Worm (Caenorhabditis elegans) whole organism, L4 larva: ENCODE results near the gene srh-252.

Experiments used
- F49E8.2 ChIP-seq: sonication (generic microtip); optimal IDR thresholded peaks from 2 replicates; lab custom pipeline; 2016; ENCODE audit warnings: missing compliant biosample characterization, mild to moderate bottlenecking, missing genetic modification characterization, borderline replicate concordance
- aha-1 ChIP-seq: fragments of 150-350 bp; peaks from one replicate; lab custom pipeline; 2014; ENCODE audit warnings: missing biosample characterization, missing genetic modification characterization
- ama-1 ChIP-seq: fragments of 150-350 bp; optimal IDR thresholded peaks from 2 replicates; lab custom pipeline; 2014; ENCODE audit warnings: inconsistent platforms, mixed read lengths
- fkh-10 ChIP-seq: fragments of 150-350 bp; optimal IDR thresholded peaks from 2 replicates; lab custom pipeline; 2014; ENCODE audit warnings: missing biosample characterization, missing genetic modification reagents, missing genetic modification characterization
- fos-1 ChIP-seq: fragments of 150-350 bp; optimal IDR thresholded peaks from 2 replicates; lab custom pipeline; 2014; ENCODE audit warnings: missing biosample characterization, missing genetic modification characterization
- lin-15B ChIP-seq: fragments of 150-350 bp; sonication (generic microtip); optimal IDR thresholded peaks from 3 replicates; lab custom pipeline; 2014; ENCODE audit warnings: missing biosample characterization, missing genetic modification characterization
- mdl-1 ChIP-seq, 2 experiments: fragments of 150-350 bp in 1 of 2; sonication (generic microtip) in 1 of 2; optimal IDR thresholded peaks; 2 replicates each; lab custom pipeline; 2014 to 2017; ENCODE audit warnings: missing biosample characterization in 2 of 2, missing genetic modification characterization in 2 of 2
- tra-1 ChIP-seq: fragments of 200-800 bp; sonication (Bioruptor generic); IDR thresholded peaks from 2 replicates; pipeline ENCODE4 v1.3.6; 2022; ENCODE audit warnings: missing genetic modification reagents, missing genetic modification characterization, missing compliant biosample characterization
- zag-1 ChIP-seq: fragments of 150-350 bp; optimal IDR thresholded peaks from 2 replicates; lab custom pipeline; 2014; ENCODE audit warnings: missing biosample characterization, missing genetic modification characterization

DNA sequence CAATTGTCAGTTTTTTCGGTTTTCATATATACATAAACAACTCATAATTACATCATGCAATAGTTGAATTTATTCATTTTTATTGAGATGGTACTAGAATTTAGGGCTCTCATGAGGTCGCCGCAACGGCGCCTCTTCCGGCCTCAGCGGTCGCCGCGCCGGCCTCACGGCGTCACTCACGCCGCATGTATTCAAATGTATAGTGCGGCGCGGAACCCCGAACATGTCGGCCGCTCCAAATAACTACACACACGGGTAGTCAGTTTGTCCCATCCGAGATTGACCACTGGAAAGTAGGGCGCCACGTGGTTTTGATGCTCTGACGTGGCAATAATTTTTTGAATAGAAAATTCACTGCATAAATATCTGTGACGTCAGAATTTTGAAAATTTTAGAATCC, 34.4 kb upstream of the srh-252 start:
- TF ChIP-seq F49E8.2 (no peak), aha-1 (tag; lab: Kevin White, UChicago) (no peak), tra-1 (no peak), lin-15B (no peak), fos-1 (tag; lab: Kevin White, UChicago) (no peak), fkh-10 (GFP tag; lab: Kevin White, UChicago) (no peak), mdl-1 (tag; optimal IDR thresholded peaks at IDR 0.05; lab: Kevin White, UChicago) (no peak), zag-1 (tag; lab: Kevin White, UChicago) (no peak), ama-1 (lab: Kevin White, UChicago) (no peak)
